Fruit fly (Drosophila melanogaster) whole organism, embryonic: ENCODE data around the gene CG11842.

Source experiments
- Adf1 ChIP-seq: fragments of 200-800 bp; sonication (Bioruptor generic); IDR thresholded peaks from 2 replicates; pipeline ENCODE4 v1.3.6; 2022; ENCODE audit warnings: missing biosample characterization, missing genetic modification characterization
- Aef1 ChIP-seq: fragments of 200-800 bp; sonication (Bioruptor generic); IDR thresholded peaks from 3 replicates; pipeline ENCODE4 v1.3.6; 2022; ENCODE audit warnings: missing biosample characterization, missing genetic modification characterization
- Antp ChIP-seq: fragments of 200-800 bp; sonication (Bioruptor generic); optimal IDR thresholded peaks from 3 replicates; lab custom pipeline; 2016; ENCODE audit warnings: missing biosample characterization, missing genetic modification characterization
- C15 ChIP-seq: fragments of 200-800 bp; sonication (Bioruptor generic); IDR thresholded peaks from 3 replicates; pipeline ENCODE4 v1.3.6; 2022; ENCODE audit warnings: missing biosample characterization, missing genetic modification characterization
- CG1024 ChIP-seq: fragments of 200-800 bp; sonication (Bioruptor generic); IDR thresholded peaks from 2 replicates; pipeline ENCODE4 v1.3.6; 2022; ENCODE audit warnings: missing biosample characterization, missing genetic modification characterization
- CG12236 ChIP-seq: fragments of 200-800 bp; sonication (Bioruptor generic); optimal IDR thresholded peaks from 2 replicates; lab custom pipeline; 2016; ENCODE audit warnings: missing biosample characterization, missing genetic modification characterization
- CG12299 ChIP-seq: fragments of 200-800 bp; sonication (Bioruptor generic); optimal IDR thresholded peaks from 2 replicates; lab custom pipeline; 2018; ENCODE audit warnings: missing biosample characterization, mild to moderate bottlenecking, missing genetic modification characterization
- CG12659 ChIP-seq: fragments of 200-800 bp; sonication (Bioruptor generic); optimal IDR thresholded peaks from 3 replicates; lab custom pipeline; 2017; ENCODE audit warnings: mild to moderate bottlenecking, missing biosample characterization, missing genetic modification reagents, missing genetic modification characterization
- CG15073 ChIP-seq: fragments of 200-800 bp; sonication (Bioruptor generic); optimal IDR thresholded peaks from 2 replicates; lab custom pipeline; 2016; ENCODE audit warnings: missing biosample characterization, missing genetic modification characterization
- CG30431 ChIP-seq: fragments of 200-800 bp; sonication (Bioruptor generic); optimal IDR thresholded peaks from 2 replicates; lab custom pipeline; 2017; ENCODE audit warnings: missing biosample characterization, missing genetic modification characterization
- CG32532 ChIP-seq: fragments of 200-800 bp; sonication (Bioruptor generic); IDR thresholded peaks from 2 replicates; pipeline ENCODE4 v1.3.6; 2022; ENCODE audit warnings: missing biosample characterization, missing genetic modification characterization
- CG4404 ChIP-seq: fragments of 200-800 bp; sonication (Bioruptor generic); IDR thresholded peaks from 2 replicates; pipeline ENCODE4 v1.3.6; 2022; ENCODE audit warnings: missing biosample characterization, missing genetic modification characterization
- CG4617 ChIP-seq: fragments of 200-800 bp; sonication (Bioruptor generic); optimal IDR thresholded peaks from 3 replicates; lab custom pipeline; 2016; ENCODE audit warnings: missing biosample characterization, missing genetic modification characterization, borderline replicate concordance
- CG7839 ChIP-seq: fragments of 200-800 bp; sonication (Bioruptor generic); optimal IDR thresholded peaks from 3 replicates; lab custom pipeline; 2018; ENCODE audit warnings: missing biosample characterization, mild to moderate bottlenecking, missing genetic modification characterization, moderate library complexity
- CG8478 ChIP-seq: fragments of >200 bp; optimal IDR thresholded peaks from 2 replicates; lab custom pipeline; 2018
- D19B ChIP-seq: fragments of 200-800 bp; sonication (Bioruptor generic); optimal IDR thresholded peaks from 2 replicates; lab custom pipeline; 2017; ENCODE audit warnings: missing biosample characterization, mild to moderate bottlenecking, missing genetic modification characterization
- Deaf1 ChIP-seq: fragments of 200-800 bp; optimal IDR thresholded peaks from 3 replicates; lab custom pipeline; 2019; ENCODE audit warnings: missing biosample characterization, mild to moderate bottlenecking, missing genetic modification characterization, moderate library complexity
- Dek ChIP-seq: fragments of 200-800 bp; sonication (Bioruptor generic); optimal IDR thresholded peaks from 3 replicates; lab custom pipeline; 2019; ENCODE audit warnings: missing biosample characterization, mild to moderate bottlenecking, missing genetic modification characterization, moderate library complexity
- Dll ChIP-seq: fragments of 200-800 bp; sonication (Bioruptor generic); IDR thresholded peaks from 4 replicates; pipeline ENCODE4 v1.3.6; 2022; ENCODE audit warnings: missing biosample characterization, missing genetic modification characterization; ENCODE audit not compliant: partially characterized antibody
- Doc3 ChIP-seq: fragments of 200-800 bp; sonication (Bioruptor generic); IDR thresholded peaks from 3 replicates; pipeline ENCODE4 v1.3.6; 2022; ENCODE audit warnings: missing biosample characterization, missing genetic modification characterization; ENCODE audit not compliant: partially characterized antibody
- H2.0 ChIP-seq: fragments of 200-800 bp; sonication (Bioruptor generic); IDR thresholded peaks from 2 replicates; pipeline ENCODE4 v1.3.6; 2022; ENCODE audit warnings: missing biosample characterization, missing genetic modification characterization
- HmgD ChIP-seq: fragments of 200-800 bp; sonication (Bioruptor generic); optimal IDR thresholded peaks from 3 replicates; lab custom pipeline; 2016; ENCODE audit warnings: missing biosample characterization, missing genetic modification characterization
- Hr39 ChIP-seq: fragments of >200 bp; optimal IDR thresholded peaks from 2 replicates; lab custom pipeline; 2017
- Mrtf ChIP-seq: fragments of 200-800 bp; sonication (Bioruptor generic); IDR thresholded peaks from 3 replicates; pipeline ENCODE4 v1.3.6; 2022; ENCODE audit warnings: missing biosample characterization, missing genetic modification characterization
- Neu2 ChIP-seq: fragments of 200-800 bp; sonication (Bioruptor generic); optimal IDR thresholded peaks from 3 replicates; lab custom pipeline; 2016; ENCODE audit warnings: missing biosample characterization, missing genetic modification characterization, borderline replicate concordance
- Spps ChIP-seq: fragments of 200-800 bp; sonication (Bioruptor generic); optimal IDR thresholded peaks from 2 replicates; lab custom pipeline; 2018; ENCODE audit warnings: missing biosample characterization, mild to moderate bottlenecking, missing genetic modification characterization
- Taf1 ChIP-seq: fragments of 200-800 bp; sonication (Bioruptor generic); IDR thresholded peaks from 2 replicates; pipeline ENCODE4 v1.3.6; 2022; ENCODE audit warnings: missing biosample characterization, missing genetic modification characterization
- Xbp1 ChIP-seq: fragments of 200-800 bp; sonication (Bioruptor generic); optimal IDR thresholded peaks from 3 replicates; lab custom pipeline; 2016; ENCODE audit warnings: missing biosample characterization, mild to moderate bottlenecking, missing genetic modification characterization
- bbx ChIP-seq: fragments of 200-800 bp; sonication (Bioruptor generic); IDR thresholded peaks from 2 replicates; pipeline ENCODE4 v1.3.6; 2022; ENCODE audit warnings: missing biosample characterization, missing genetic modification characterization; ENCODE audit not compliant: partially characterized antibody
- cas ChIP-seq: fragments of 200-800 bp; sonication (Bioruptor generic); IDR thresholded peaks from 2 replicates; pipeline ENCODE4 v1.3.6; 2022; ENCODE audit warnings: missing biosample characterization, missing genetic modification characterization
- chinmo ChIP-seq: fragments of 200-800 bp; sonication (Bioruptor generic); IDR thresholded peaks from 4 replicates; pipeline ENCODE4 v1.3.6; 2022; ENCODE audit warnings: missing biosample characterization, missing genetic modification characterization; ENCODE audit not compliant: partially characterized antibody
- chm ChIP-seq: fragments of 200-800 bp; sonication (Bioruptor generic); IDR thresholded peaks from 2 replicates; pipeline ENCODE4 v1.3.6; 2022; ENCODE audit warnings: missing biosample characterization, missing genetic modification characterization
- crol ChIP-seq: fragments of 200-800 bp; sonication (Bioruptor generic); IDR thresholded peaks from 2 replicates; pipeline ENCODE4 v1.3.6; 2022; ENCODE audit warnings: missing biosample characterization, missing genetic modification characterization
- danr ChIP-seq: fragments of 200-800 bp; sonication (Bioruptor generic); IDR thresholded peaks from 2 replicates; pipeline ENCODE4 v1.3.6; 2022; ENCODE audit warnings: missing biosample characterization, missing genetic modification characterization
- fru ChIP-seq: fragments of >200 bp; optimal IDR thresholded peaks from 2 replicates; lab custom pipeline; 2017
- gro ChIP-seq: fragments of 200-800 bp; sonication (Bioruptor generic); optimal IDR thresholded peaks from 2 replicates; lab custom pipeline; 2016; ENCODE audit warnings: missing biosample characterization, missing genetic modification characterization
- kni ChIP-seq: fragments of 200-800 bp; sonication (Bioruptor generic); optimal IDR thresholded peaks from 3 replicates; lab custom pipeline; 2017; ENCODE audit warnings: mild to moderate bottlenecking, missing biosample characterization, missing genetic modification reagents, missing genetic modification characterization
- lab ChIP-seq: fragments of 200-800 bp; sonication (Bioruptor generic); optimal IDR thresholded peaks from 3 replicates; lab custom pipeline; 2017; ENCODE audit warnings: missing biosample characterization, missing genetic modification characterization, mild to moderate bottlenecking, moderate library complexity, missing genetic modification reagents
- nau ChIP-seq: fragments of 200-800 bp; sonication (Bioruptor generic); optimal IDR thresholded peaks from 3 replicates; lab custom pipeline; 2017; ENCODE audit warnings: missing biosample characterization, mild to moderate bottlenecking, missing genetic modification characterization, missing genetic modification reagents
- nom ChIP-seq: fragments of 200-800 bp; sonication (Bioruptor generic); optimal IDR thresholded peaks from 2 replicates; lab custom pipeline; 2017; ENCODE audit warnings: missing biosample characterization, missing genetic modification characterization, mild to moderate bottlenecking, moderate library complexity, missing genetic modification reagents
- peb ChIP-seq: fragments of 200-800 bp; sonication (Bioruptor generic); IDR thresholded peaks from 2 replicates; pipeline ENCODE4 v1.3.6; 2022; ENCODE audit warnings: missing biosample characterization, missing genetic modification characterization
- pho ChIP-seq: fragments of 200-800 bp; sonication (Bioruptor generic); optimal IDR thresholded peaks from 2 replicates; lab custom pipeline; 2016; ENCODE audit warnings: missing biosample characterization, missing genetic modification characterization
- pnt ChIP-seq: fragments of 200-800 bp; sonication (Bioruptor generic); optimal IDR thresholded peaks from 3 replicates; lab custom pipeline; 2016; ENCODE audit warnings: missing biosample characterization, missing genetic modification characterization
- run ChIP-seq: fragments of 200-800 bp; sonication (Bioruptor generic); optimal IDR thresholded peaks from 3 replicates; lab custom pipeline; 2018; ENCODE audit warnings: missing biosample characterization, mild to moderate bottlenecking, missing genetic modification characterization
- scrt ChIP-seq: fragments of 200-800 bp; sonication (Bioruptor generic); optimal IDR thresholded peaks from 2 replicates; lab custom pipeline; 2018; ENCODE audit warnings: missing biosample characterization, mild to moderate bottlenecking, missing genetic modification characterization, moderate library complexity
- sima ChIP-seq: fragments of 200-800 bp; sonication (Bioruptor generic); optimal IDR thresholded peaks from 2 replicates; lab custom pipeline; 2016; ENCODE audit warnings: missing biosample characterization, missing genetic modification characterization
- sna ChIP-seq: fragments of 200-800 bp; sonication (Bioruptor generic); IDR thresholded peaks from 2 replicates; pipeline ENCODE4 v1.3.6; 2022; ENCODE audit warnings: missing biosample characterization, missing genetic modification characterization; ENCODE audit not compliant: partially characterized antibody
- sqz ChIP-seq: fragments of 200-800 bp; sonication (Bioruptor generic); optimal IDR thresholded peaks from 3 replicates; lab custom pipeline; 2018; ENCODE audit warnings: missing biosample characterization, mild to moderate bottlenecking, missing genetic modification characterization
- ssp ChIP-seq: fragments of 200-800 bp; sonication (Bioruptor generic); IDR thresholded peaks from 2 replicates; pipeline ENCODE4 v1.3.6; 2022; ENCODE audit warnings: missing biosample characterization, missing genetic modification characterization
- trh ChIP-seq: fragments of 200-800 bp; sonication (Bioruptor generic); optimal IDR thresholded peaks from 2 replicates; lab custom pipeline; 2016; ENCODE audit warnings: missing biosample characterization, missing genetic modification characterization
- tup ChIP-seq: fragments of 200-800 bp; sonication (Bioruptor generic); optimal IDR thresholded peaks from 2 replicates; lab custom pipeline; 2016; ENCODE audit warnings: missing biosample characterization, mild to moderate bottlenecking, missing genetic modification characterization, moderate library complexity
- wdn ChIP-seq: fragments of 200-800 bp; sonication (Bioruptor generic); IDR thresholded peaks from 2 replicates; pipeline ENCODE4 v1.3.6; 2022; ENCODE audit warnings: missing biosample characterization, missing genetic modification characterization

The CG11842 gene

DNA sequence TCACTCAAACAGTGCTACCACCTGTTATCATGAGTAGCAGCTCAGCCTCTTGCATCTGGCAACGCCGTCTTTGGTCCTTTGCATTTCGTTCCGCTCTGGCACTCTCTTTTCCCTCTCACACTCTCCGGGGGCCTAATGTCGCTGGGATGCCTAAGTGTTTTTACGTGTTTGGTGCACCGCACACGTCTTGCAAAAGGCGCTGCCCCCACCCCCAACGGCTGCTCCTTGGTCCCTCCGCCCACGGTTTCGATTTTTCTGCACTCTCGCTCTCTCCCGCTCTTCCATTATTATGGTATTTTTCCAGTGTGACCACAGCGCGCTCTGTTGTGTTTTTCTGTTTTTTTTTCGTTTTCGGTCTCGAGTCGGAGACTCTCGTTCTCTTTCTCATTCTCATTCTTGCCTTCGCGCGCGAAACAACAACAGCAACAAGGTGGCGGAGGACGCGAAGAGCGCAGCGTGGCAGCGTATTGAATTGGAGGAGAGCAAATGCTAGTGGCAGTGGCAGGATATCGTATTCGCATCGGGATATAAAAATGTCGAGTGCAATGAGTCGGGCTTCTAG lies 35.5 kb downstream of the CG11842 start (continued):
- TF ChIP-seq CG12299 (no peak), sima (GFP tag; lab: Kevin White, UChicago) (no peak), nom (GFP tag; lab: Kevin White, UChicago) (peak; percentile 76), trh (GFP tag; lab: Kevin White, UChicago) (no peak), D19B (GFP tag; lab: Kevin White, UChicago) (no peak), HmgD (no peak), kni (GFP tag; lab: Kevin White, UChicago) (no peak), Antp (GFP tag; lab: Kevin White, UChicago) (no peak), fru (lab: Kevin White, UChicago) (no peak), Hr39 (lab: Kevin White, UChicago) (no peak), scrt (GFP tag; lab: Kevin White, UChicago) (no peak), tup (GFP tag; lab: Kevin White, UChicago) (no peak), CG12659 (no peak), H2.0 (no peak), run (no peak), Deaf1 (peak; percentile 28), lab (GFP tag; lab: Kevin White, UChicago) (no peak), pho (GFP tag; lab: Kevin White, UChicago) (no peak), bbx (no peak), Dek (no peak), Taf1 (GFP tag; lab: Robert Waterston, UW) (no peak), CG1024 (GFP tag; lab: Robert Waterston, UW) (no peak), CG12236 (GFP tag; lab: Kevin White, UChicago) (no peak), Spps (tag; lab: Kevin White, UChicago) (no peak), nau (GFP tag; lab: Kevin White, UChicago) (no peak), C15 (no peak), chm (peak; percentile 60; the same call in 1 of the 2 replicates), Dll (GFP tag; lab: Robert Waterston, UW) (no peak), CG15073 (GFP tag; lab: Kevin White, UChicago) (no peak), Mrtf (GFP tag; lab: Robert Waterston, UW) (no peak), sqz (GFP tag; lab: Kevin White, UChicago) (peak; percentile 79), CG7839 (tag; lab: Kevin White, UChicago) (no peak), chinmo (GFP tag; lab: Robert Waterston, UW) (0 out of 4 replicates have a peak, but pooled peaks have one; percentile 78), sna (0 out of 2 replicates have a peak, but pooled peaks have one; percentile 10), danr (GFP tag; lab: Robert Waterston, UW) (no peak), wdn (GFP tag; lab: Robert Waterston, UW) (no peak), Adf1 (GFP tag; lab: Robert Waterston, UW) (no peak), CG8478 (lab: Kevin White, UChicago) (no peak), Neu2 (no peak), ssp (GFP tag; lab: Robert Waterston, UW) (no peak), CG4404 (GFP tag; lab: Robert Waterston, UW) (no peak), gro (GFP tag; lab: Kevin White, UChicago) (no peak), crol (GFP tag; lab: Robert Waterston, UW) (peak; percentile 55), CG4617 (no peak), pnt (no peak), cas (GFP tag; lab: Robert Waterston, UW) (no peak), Xbp1 (GFP tag; lab: Kevin White, UChicago) (no peak), Doc3 (GFP tag; lab: Robert Waterston, UW) (no peak), CG32532 (GFP tag; lab: Robert Waterston, UW) (0 out of 2 replicates have a peak, but pooled peaks have one; percentile 12), peb (GFP tag; lab: Robert Waterston, UW) (no peak), CG30431 (GFP tag; lab: Kevin White, UChicago) (no peak), Aef1 (no peak)
